Worm (Caenorhabditis elegans) whole organism, L1 larva: ENCODE measurements around the gene K08D8.1.

ENCODE experiments used
- aly-2 ChIP-seq: fragments of 150-350 bp; optimal IDR thresholded peaks from 2 replicates; lab custom pipeline; 2014; ENCODE audit warnings: missing biosample characterization, missing genetic modification characterization
- ceh-82 ChIP-seq, 3 experiments: fragments of 150-350 bp in 1 of 3; sonication (generic microtip) in 2 of 3; optimal IDR thresholded peaks; 2 replicates each; lab custom pipeline; 2014 to 2017; ENCODE audit warnings: missing biosample characterization in 3 of 3, missing genetic modification characterization in 3 of 3
- ceh-90 ChIP-seq: sonication (generic microtip); optimal IDR thresholded peaks from 2 replicates; lab custom pipeline; 2016; ENCODE audit warnings: missing genetic modification characterization, missing compliant biosample characterization
- dpl-1 ChIP-seq, 3 experiments: fragments of 150-350 bp in 2 of 3; sonication (generic microtip) in 1 of 3; optimal IDR thresholded peaks; 2 replicates each; lab custom pipeline; 2014 to 2017; ENCODE audit warnings: missing biosample characterization in 3 of 3, missing genetic modification characterization in 3 of 3, missing genetic modification reagents in 3 of 3
- dsc-1 ChIP-seq: sonication (generic microtip); optimal IDR thresholded peaks from 2 replicates; lab custom pipeline; 2016; ENCODE audit warnings: mild to moderate bottlenecking, missing genetic modification characterization, missing compliant biosample characterization
- efl-1 ChIP-seq, 4 experiments: fragments of 150-350 bp; optimal IDR thresholded peaks in 3 of 4; peaks in 1 of 4; 1 replicate in 1 of 4; 2 replicates in 3 of 4; lab custom pipeline; 2014; ENCODE audit warnings: missing biosample characterization in 2 of 4, missing genetic modification characterization in 2 of 4, missing genetic modification reagents in 2 of 4
- fkh-10 ChIP-seq: sonication (generic microtip); optimal IDR thresholded peaks from 2 replicates; lab custom pipeline; 2017; ENCODE audit warnings: missing biosample characterization, missing genetic modification reagents, missing genetic modification characterization
- fkh-4 ChIP-seq: sonication (generic microtip); optimal IDR thresholded peaks from 2 replicates; lab custom pipeline; 2016; ENCODE audit warnings: missing compliant biosample characterization, missing genetic modification characterization, borderline replicate concordance
- fos-1 ChIP-seq: fragments of 150-350 bp; optimal IDR thresholded peaks from 2 replicates; lab custom pipeline; 2014; ENCODE audit warnings: missing biosample characterization, missing genetic modification characterization
- grh-1 ChIP-seq: fragments of 200-800 bp; sonication (Bioruptor generic); IDR thresholded peaks from 2 replicates; pipeline ENCODE4 v1.3.6; 2022; ENCODE audit warnings: missing genetic modification reagents, missing genetic modification characterization, missing compliant biosample characterization
- hlh-4 ChIP-seq: sonication (generic microtip); optimal IDR thresholded peaks from 2 replicates; lab custom pipeline; 2016; ENCODE audit warnings: mild to moderate bottlenecking, missing genetic modification characterization, missing compliant biosample characterization
- lin-15B ChIP-seq: fragments of 150-350 bp; sonication (generic microtip); optimal IDR thresholded peaks from 3 replicates; lab custom pipeline; 2014; ENCODE audit warnings: missing biosample characterization, missing genetic modification characterization
- lin-35 ChIP-seq, 2 experiments: fragments of 150-350 bp; optimal IDR thresholded peaks; 2 replicates each; lab custom pipeline; 2014; ENCODE audit warnings: missing biosample characterization in 2 of 2, missing genetic modification characterization in 2 of 2, missing genetic modification reagents in 2 of 2
- lin-39 ChIP-seq: fragments of 150-350 bp; optimal IDR thresholded peaks from 2 replicates; lab custom pipeline; 2014; ENCODE audit warnings: missing biosample characterization, missing genetic modification reagents, missing genetic modification characterization
- mdl-1 ChIP-seq, 2 experiments: fragments of 150-350 bp; optimal IDR thresholded peaks; 2 replicates each; lab custom pipeline; 2014 to 2017; ENCODE audit warnings: missing biosample characterization in 2 of 2, missing genetic modification characterization in 2 of 2, inconsistent platforms in 1 of 2
- nhr-11 ChIP-seq: fragments of 150-350 bp; optimal IDR thresholded peaks from 2 replicates; lab custom pipeline; 2014; ENCODE audit warnings: missing biosample characterization, missing genetic modification characterization
- nhr-20 ChIP-seq: sonication (generic microtip); optimal IDR thresholded peaks from 2 replicates; lab custom pipeline; 2016; ENCODE audit warnings: mild to moderate bottlenecking, missing genetic modification characterization, missing compliant biosample characterization
- nhr-237 ChIP-seq: fragments of 150-350 bp; optimal IDR thresholded peaks from 2 replicates; lab custom pipeline; 2014; ENCODE audit warnings: missing biosample characterization, missing genetic modification characterization
- nhr-47 ChIP-seq: sonication (generic microtip); optimal IDR thresholded peaks from 2 replicates; lab custom pipeline; 2016; ENCODE audit warnings: mild to moderate bottlenecking, missing genetic modification characterization, moderate library complexity, missing compliant biosample characterization
- nhr-71 ChIP-seq: sonication (generic microtip); optimal IDR thresholded peaks from 2 replicates; lab custom pipeline; 2016; ENCODE audit warnings: mild to moderate bottlenecking, missing genetic modification characterization, moderate library complexity, missing compliant biosample characterization
- nhr-77 ChIP-seq: fragments of 150-350 bp; optimal IDR thresholded peaks from 2 replicates; lab custom pipeline; 2014; ENCODE audit warnings: missing biosample characterization, missing genetic modification characterization
- nhr-85 ChIP-seq: sonication (generic microtip); peaks from one replicate; lab custom pipeline; 2016; ENCODE audit warnings: missing genetic modification characterization, inconsistent platforms, missing compliant biosample characterization
- pag-3 ChIP-seq: sonication (generic microtip); optimal IDR thresholded peaks from 2 replicates; lab custom pipeline; 2017; ENCODE audit warnings: missing genetic modification characterization, mild to moderate bottlenecking, missing compliant biosample characterization, antibody characterized with exemption, borderline replicate concordance; ENCODE audit not compliant: insufficient read depth
- pqm-1 ChIP-seq: sonication (generic microtip); optimal IDR thresholded peaks from 3 replicates; lab custom pipeline; 2017; ENCODE audit warnings: missing biosample characterization, missing genetic modification characterization
- skn-1 ChIP-seq: fragments of 150-350 bp; optimal IDR thresholded peaks from 2 replicates; lab custom pipeline; 2014; ENCODE audit warnings: missing biosample characterization, missing genetic modification characterization
- snpc-4 ChIP-seq: fragments of 150-350 bp; optimal IDR thresholded peaks from 2 replicates; lab custom pipeline; 2014; ENCODE audit warnings: missing biosample characterization, missing genetic modification characterization
- snu-23 ChIP-seq: sonication (generic microtip); optimal IDR thresholded peaks from 2 replicates; lab custom pipeline; 2016; ENCODE audit warnings: missing genetic modification characterization, missing compliant biosample characterization
- sox-4 ChIP-seq: sonication (generic microtip); optimal IDR thresholded peaks from 2 replicates; lab custom pipeline; 2016; ENCODE audit warnings: missing genetic modification characterization, missing compliant biosample characterization
- unc-130 ChIP-seq: fragments of 150-350 bp; optimal IDR thresholded peaks from 2 replicates; lab custom pipeline; 2017; ENCODE audit warnings: missing biosample characterization, missing genetic modification characterization, inconsistent platforms
- xbp-1 ChIP-seq: sonication (generic microtip); optimal IDR thresholded peaks from 2 replicates; lab custom pipeline; 2016; ENCODE audit warnings: missing genetic modification characterization, missing compliant biosample characterization
- zag-1 ChIP-seq: fragments of 150-350 bp; optimal IDR thresholded peaks from 2 replicates; lab custom pipeline; 2014; ENCODE audit warnings: missing biosample characterization, missing genetic modification characterization
- ztf-11 ChIP-seq, 2 experiments: sonication (generic microtip); optimal IDR thresholded peaks; 2 replicates each; lab custom pipeline; 2016 to 2017; ENCODE audit warnings: missing genetic modification characterization in 2 of 2, missing biosample characterization in 1 of 2, missing compliant biosample characterization in 1 of 2
- ztf-4 ChIP-seq: fragments of 150-350 bp; optimal IDR thresholded peaks from 2 replicates; lab custom pipeline; 2014; ENCODE audit warnings: missing biosample characterization, missing genetic modification characterization

K08D8.1 gene

ce11 chrIV:12849030-12849560, 43.2 kb upstream of the K08D8.1 start, which contains the start of gene srf-3:
TSS of gene srf-3 (plus strand) at chrIV:12849510.
- TF ChIP-seq lin-15B (tag; lab: Kevin White, UChicago), result no peak
- no peak for TF ChIP-seq fkh-4 (tag; lab: Kevin White, UChicago)
- peak in 1 of 3 experiments; percentile 16 for TF ChIP-seq ceh-82 (tag; optimal IDR thresholded peaks at IDR 0.05; lab: Kevin White, UChicago)
- TF ChIP-seq nhr-85 (tag; lab: Kevin White, UChicago), result no peak
- TF ChIP-seq aly-2 (tag; lab: Kevin White, UChicago), result no peak
- no peak for TF ChIP-seq ceh-90
- TF ChIP-seq fkh-10, result no peak
- TF ChIP-seq efl-1 (optimal IDR thresholded peaks at IDR 0.05; lab: Kevin White, UChicago), result peak; percentile 6 to 42
- TF ChIP-seq efl-1 (GFP tag; optimal IDR thresholded peaks at IDR 0.05 in 1 of 2; lab: Kevin White, UChicago), result no peak
- TF ChIP-seq hlh-4 (tag; lab: Kevin White, UChicago), result no peak
- no peak for TF ChIP-seq zag-1 (tag; lab: Kevin White, UChicago)
- TF ChIP-seq lin-35 (GFP tag; optimal IDR thresholded peaks at IDR 0.05; lab: Kevin White, UChicago), result no peak
- peak in 1 of 3 experiments; percentile 5 for TF ChIP-seq dpl-1 (GFP tag; optimal IDR thresholded peaks at IDR 0.05; lab: Kevin White, UChicago)
- no peak for TF ChIP-seq mdl-1 (tag; optimal IDR thresholded peaks at IDR 0.05; lab: Kevin White, UChicago)
- no peak for TF ChIP-seq nhr-11 (tag; lab: Kevin White, UChicago)
- TF ChIP-seq snu-23 (GFP tag; lab: Kevin White, UChicago), result no peak
- no peak for TF ChIP-seq unc-130 (tag; lab: Kevin White, UChicago)
- no peak for TF ChIP-seq nhr-47 (tag; lab: Kevin White, UChicago)
- no peak for TF ChIP-seq grh-1 (GFP tag; lab: Robert Waterston, UW)

ce11 chrIV:12854372-12855114, 37.8 kb upstream of the K08D8.1 start:
- TF ChIP-seq efl-1 (optimal IDR thresholded peaks at IDR 0.05; lab: Kevin White, UChicago), result peak; percentile 73 to 84
- TF ChIP-seq efl-1 (GFP tag; optimal IDR thresholded peaks at IDR 0.05 in 1 of 2; lab: Kevin White, UChicago), result peak; percentile 74 to 97
- TF ChIP-seq lin-39 (tag; lab: Kevin White, UChicago), result no peak
- peak; percentile 39 to 62 for TF ChIP-seq lin-35 (GFP tag; optimal IDR thresholded peaks at IDR 0.05; lab: Kevin White, UChicago)
- TF ChIP-seq dpl-1 (GFP tag; optimal IDR thresholded peaks at IDR 0.05; lab: Kevin White, UChicago), result peak; percentile 48 to 71 (median 58)
- TF ChIP-seq snpc-4 (tag; lab: Kevin White, UChicago), result no peak
- TF ChIP-seq ztf-11 (tag; optimal IDR thresholded peaks at IDR 0.05; lab: Kevin White, UChicago), result no peak
- no peak for TF ChIP-seq nhr-77 (tag; lab: Kevin White, UChicago)
- TF ChIP-seq hlh-4 (tag; lab: Kevin White, UChicago), result no peak
- TF ChIP-seq xbp-1, result no peak
- no peak for TF ChIP-seq ceh-82 (tag; optimal IDR thresholded peaks at IDR 0.05; lab: Kevin White, UChicago)
- TF ChIP-seq ztf-4 (tag; lab: Kevin White, UChicago), result no peak
- no peak for TF ChIP-seq nhr-71
- no peak for TF ChIP-seq pqm-1 (tag; lab: Kevin White, UChicago)
- TF ChIP-seq nhr-237, result no peak
- TF ChIP-seq skn-1, result no peak
- TF ChIP-seq, all 84 proteins: peak for 3

- TF ChIP-seq fos-1 (tag; lab: Kevin White, UChicago) (no peak), nhr-20 (tag; lab: Kevin White, UChicago) (no peak), sox-4 (tag; lab: Kevin White, UChicago) (no peak)
- TF ChIP-seq, all 84 proteins: peak for 0
Measured at ce11 chrIV:12855248-12855647, 37.0 kb upstream of the K08D8.1 start, which contains the start of gene nstp-5. TSS of gene nstp-5 (plus strand) at chrIV:12855548.

- TF ChIP-seq pag-3 (no peak), dsc-1 (tag; lab: Kevin White, UChicago) (peak; percentile 27)
- TF ChIP-seq, all 84 proteins: peak for 1
Measured at ce11 chrIV:12859797-12860196, 32.5 kb upstream of the K08D8.1 start, which contains the start of gene gcy-18. TSS of gene gcy-18 (plus strand) at chrIV:12860097.
